Fruit fly (Drosophila melanogaster): ENCODE measurements around the gene CG31538.

DNA sequence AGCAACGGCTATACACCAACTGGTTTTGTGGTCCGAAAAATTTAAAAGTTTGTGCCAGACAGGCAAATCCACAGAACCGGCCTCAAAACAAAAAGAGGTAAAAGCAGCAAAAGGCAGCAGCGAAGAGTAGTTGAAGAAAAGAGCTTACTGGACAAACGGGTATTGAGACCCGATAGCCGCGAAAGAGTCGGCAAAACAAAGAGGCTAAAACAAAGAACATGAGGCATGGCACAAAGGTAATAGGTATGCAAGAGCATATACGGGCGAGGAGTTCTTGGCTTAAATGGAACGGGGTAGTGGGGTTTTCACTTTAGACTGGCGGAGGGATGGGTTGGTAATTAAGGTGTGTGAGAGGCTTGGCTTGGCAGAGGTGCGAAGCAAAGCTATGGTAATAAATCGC is 3.5 kb upstream of the CG31538 start:
- TF ChIP-seq pan (optimal IDR thresholded peaks at IDR 0.05) = no peak
- TF ChIP-seq Myc (optimal IDR thresholded peaks at IDR 0.05) = no peak

Data from whole organism, wandering third instar larva.